Worm (Caenorhabditis elegans): ENCODE measurements around the gene fbxb-58.

Gene fbxb-58

DNA sequence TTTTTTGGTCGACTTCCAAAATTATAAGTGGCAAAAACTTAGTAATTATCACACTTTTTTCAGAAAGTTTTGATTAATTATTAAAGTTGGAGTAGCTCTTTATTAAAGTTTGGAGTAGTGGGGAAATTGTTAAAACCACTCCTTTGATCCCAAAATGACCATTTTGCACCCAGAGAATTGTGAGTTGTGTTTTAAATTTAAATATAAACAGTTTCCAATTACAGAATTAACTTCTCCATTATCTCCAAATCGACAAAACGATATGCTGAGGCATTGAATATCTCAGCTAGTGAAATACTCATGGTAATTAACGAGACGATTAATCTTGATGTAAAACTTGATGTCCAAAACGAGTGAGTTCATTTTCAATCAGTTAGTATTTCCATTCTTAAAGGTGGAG lies at the start of gene fbxb-58:
Gene fbxb-58 (plus strand): TSS at position 301 of the 400 bp plus-strand sequence.
- TF ChIP-seq tlf-1 (GFP tag; optimal IDR thresholded peaks at IDR 0.05), result no peak
- no peak for TF ChIP-seq sdz-38 (tag; optimal IDR thresholded peaks at IDR 0.05)

DNA sequence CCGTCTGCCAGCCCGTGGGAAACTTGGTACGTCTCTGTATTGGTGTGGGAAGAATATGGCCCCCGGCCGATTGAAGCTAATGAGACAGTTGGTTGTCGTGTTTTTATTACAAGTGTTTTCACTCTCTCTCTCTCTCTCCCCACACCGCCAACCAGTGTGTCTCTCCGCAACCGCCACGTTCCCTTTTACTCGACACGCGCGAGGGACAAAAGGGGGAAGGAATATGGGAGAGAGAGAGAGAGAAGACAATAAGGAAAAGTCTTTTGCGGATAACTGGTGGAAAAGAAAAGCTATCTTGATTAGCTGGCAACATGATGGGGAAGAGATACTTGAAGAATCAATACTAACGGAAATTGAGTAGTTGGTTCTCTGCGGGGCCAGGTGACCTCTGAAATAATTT lies 49.3 kb upstream of the fbxb-58 start:
- TF ChIP-seq lin-40 (tag; optimal IDR thresholded peaks at IDR 0.05) (no peak), sptf-2 (GFP tag; optimal IDR thresholded peaks at IDR 0.05) (no peak), ceh-27 (GFP tag; optimal IDR thresholded peaks at IDR 0.05) (peak; percentile 1), F33H1.4 (GFP tag; IDR thresholded peaks at IDR 0.05) (no peak), zfh-2 (GFP tag; conservative IDR thresholded peaks at IDR 0.05) (no peak), F52B5.7 (tag; optimal IDR thresholded peaks at IDR 0.05) (no peak), ztf-25 (GFP tag; IDR thresholded peaks at IDR 0.05) (no peak), ceh-100 (GFP tag; IDR thresholded peaks at IDR 0.05) (no peak)

DNA sequence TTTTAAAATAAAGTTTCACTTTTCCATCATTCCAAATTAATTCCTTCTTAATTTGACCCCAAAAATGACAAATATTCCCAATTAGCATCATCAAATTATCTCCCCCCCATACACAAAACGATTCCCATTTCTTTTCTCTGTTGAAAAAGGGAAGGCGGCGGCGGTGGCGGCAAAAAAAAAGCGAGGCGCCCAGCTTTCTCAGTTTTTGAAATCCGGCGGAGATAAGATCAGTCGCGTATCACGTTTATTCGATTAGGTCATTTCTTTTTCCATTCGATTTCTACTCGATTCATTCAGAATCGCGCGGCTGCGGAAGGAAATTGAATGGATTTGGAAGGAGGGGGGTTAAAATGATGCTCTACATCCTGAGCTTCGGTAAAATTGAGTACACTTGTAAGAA lies 44.0 kb upstream of the fbxb-58 start:
- TF ChIP-seq ztf-3 (GFP tag; optimal IDR thresholded peaks at IDR 0.05) (no peak), him-1 (tag; optimal IDR thresholded peaks at IDR 0.05) (no peak), dpff-1 (tag; optimal IDR thresholded peaks at IDR 0.05) (no peak), mxl-1 (tag; optimal IDR thresholded peaks at IDR 0.05) (no peak), gei-17 (GFP tag; optimal IDR thresholded peaks at IDR 0.05) (no peak), bed-1 (GFP tag; IDR thresholded peaks at IDR 0.05) (no peak), lin-54 (GFP tag; optimal IDR thresholded peaks at IDR 0.05) (no peak), F39B2.1 (GFP tag; IDR thresholded peaks at IDR 0.05) (no peak), lin-26 (GFP tag; IDR thresholded peaks at IDR 0.05) (no peak), fkh-3 (tag; optimal IDR thresholded peaks at IDR 0.05) (no peak), efl-1 (GFP tag; optimal IDR thresholded peaks at IDR 0.05) (no peak)

DNA sequence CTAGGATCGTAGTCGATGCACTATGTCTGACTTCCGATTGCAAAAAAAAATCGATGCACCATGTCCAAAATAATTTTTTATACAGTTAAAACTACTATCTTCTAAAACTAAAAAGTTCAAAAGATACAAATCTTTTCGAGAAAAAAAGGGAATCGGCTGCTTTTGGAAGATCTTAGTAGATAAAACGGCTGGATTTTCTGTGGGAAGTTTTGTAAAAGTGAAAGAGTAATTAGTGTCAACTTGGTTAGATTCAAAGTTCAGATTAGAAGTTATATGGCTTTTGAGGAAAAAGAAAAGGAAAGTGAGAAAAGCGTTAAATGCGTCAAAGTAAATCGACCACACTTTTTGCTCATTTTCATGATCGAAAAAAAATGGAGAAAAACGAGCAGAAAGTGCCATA lies 40.9 kb upstream of the fbxb-58 start:
- TF ChIP-seq rec-8 (tag; optimal IDR thresholded peaks at IDR 0.05), result no peak
- no peak for TF ChIP-seq ceh-100 (GFP tag; IDR thresholded peaks at IDR 0.05)
- no peak for TF ChIP-seq repo-1 (tag; optimal IDR thresholded peaks at IDR 0.05)
- TF ChIP-seq pha-4 (tag; optimal IDR thresholded peaks at IDR 0.05), result no peak
- no peak for TF ChIP-seq hmg-1.2 (GFP tag; IDR thresholded peaks at IDR 0.05)
- no peak for TF ChIP-seq Y53F4B.3 (GFP tag; IDR thresholded peaks at IDR 0.05)
- no peak for TF ChIP-seq nfya-1 (tag; optimal IDR thresholded peaks at IDR 0.05; ENCODE audit: borderline replicate concordance, insufficient read depth)
- TF ChIP-seq F39B2.1 (GFP tag; IDR thresholded peaks at IDR 0.05), result no peak
- TF ChIP-seq F22D6.2 (tag; optimal IDR thresholded peaks at IDR 0.05), result no peak
- TF ChIP-seq T07F8.4 (tag; optimal IDR thresholded peaks at IDR 0.05), result no peak
- no peak for TF ChIP-seq F52B5.7 (tag; optimal IDR thresholded peaks at IDR 0.05)
- TF ChIP-seq F33H1.4 (GFP tag; IDR thresholded peaks at IDR 0.05), result no peak
- TF ChIP-seq ztf-22 (GFP tag; optimal IDR thresholded peaks at IDR 0.05), result no peak
- TF ChIP-seq tbp1 (GFP tag; optimal IDR thresholded peaks at IDR 0.05), result no peak
- TF ChIP-seq F49E8.2 (tag; optimal IDR thresholded peaks at IDR 0.05; ENCODE audit: insufficient read depth), result no peak
- TF ChIP-seq cebp-1 (GFP tag; IDR thresholded peaks at IDR 0.05), result no peak
- no peak for TF ChIP-seq cebp-1 (tag; optimal IDR thresholded peaks at IDR 0.05)
- TF ChIP-seq nfya-2 (GFP tag; IDR thresholded peaks at IDR 0.05), result no peak

Data from whole organism, young adult.